Worm (Caenorhabditis elegans) whole organism, L4/young adult: ENCODE measurements around the gene faah-1.

Experiments used
- dao-5 ChIP-seq: sonication (generic microtip); optimal IDR thresholded peaks from 2 replicates; lab custom pipeline; 2016; ENCODE audit warnings: missing genotype, missing genetic modification characterization, moderate library complexity, missing compliant biosample characterization
- him-1 ChIP-seq: sonication (generic microtip); optimal IDR thresholded peaks from 2 replicates; lab custom pipeline; 2016; ENCODE audit warnings: missing genotype, missing genetic modification reagents, missing genetic modification characterization, missing compliant biosample characterization

ce11 chrIV:8192878-8193277, 33.7 kb downstream of the faah-1 start:
- TF ChIP-seq dao-5 (no peak), him-1 (tag; lab: Kevin White, UChicago) (no peak)
